Fruit fly (Drosophila melanogaster): ENCODE data around the gene SmydA-3.

The SmydA-3 gene

DNA sequence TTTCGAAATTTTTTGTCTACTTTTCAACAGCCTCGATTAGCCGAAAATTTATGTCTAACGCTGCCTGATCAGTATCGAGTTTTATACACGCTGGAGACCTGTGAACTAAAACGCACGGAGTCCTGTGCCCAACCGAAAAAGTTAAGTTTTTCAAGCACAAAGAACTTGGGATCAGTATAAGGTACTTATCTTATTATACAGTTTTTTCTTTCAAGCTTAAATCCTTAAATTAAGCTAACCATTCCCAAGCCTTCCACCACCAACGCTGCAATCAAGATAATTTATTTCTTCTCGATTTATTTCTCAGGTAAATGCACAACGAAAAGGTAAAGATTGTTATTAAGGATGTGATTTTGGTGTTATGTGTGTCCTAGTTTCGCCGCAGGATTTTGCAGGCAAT is 3.0 kb upstream of the SmydA-3 start, which contains the start of gene Porin2:
TSS of gene Porin2 (minus strand) at position 101 of the 400 bp plus-strand sequence.
- no peak for TF ChIP-seq CoRest (tag; optimal IDR thresholded peaks at IDR 0.05)
- TF ChIP-seq hb (GFP tag; IDR thresholded peaks at IDR 0.05; ENCODE audit: partially characterized antibody): no peak
- TF ChIP-seq CG7745 (tag; optimal IDR thresholded peaks at IDR 0.05): no peak

DNA sequence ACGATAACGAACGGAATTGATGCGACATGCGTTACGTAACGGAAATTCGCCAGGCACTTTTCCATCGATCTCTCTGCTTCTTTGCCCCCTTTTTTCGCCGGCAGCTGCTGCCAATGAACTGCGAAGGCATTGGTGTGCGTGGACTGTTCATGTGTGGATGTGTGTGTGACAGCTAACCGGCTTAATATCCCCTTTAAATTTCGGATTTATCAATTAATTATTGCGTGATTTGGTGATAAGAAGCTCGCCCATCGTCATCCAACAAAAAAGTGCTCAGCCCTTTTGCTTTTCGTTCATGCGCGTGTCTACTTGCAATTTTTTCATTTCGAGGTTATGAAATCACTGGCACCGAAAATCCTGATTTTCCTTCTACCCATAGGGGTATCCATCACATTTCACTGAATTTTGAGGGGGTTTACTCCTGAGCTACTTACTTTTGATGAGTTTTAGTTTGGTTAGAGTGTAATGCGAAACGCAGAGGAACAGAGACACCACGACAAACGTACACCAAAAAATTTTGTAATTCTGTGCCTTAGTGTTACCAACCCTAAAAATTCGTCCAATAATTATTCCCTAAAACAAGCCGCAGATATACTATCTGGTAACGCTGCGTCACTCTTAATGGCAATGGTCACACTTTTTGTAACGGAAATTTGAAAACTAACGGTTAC is 514 bp downstream of the SmydA-3 start, which contains the start of gene porin:
TSS of gene porin (minus strand) at position 529 of the 671 bp plus-strand sequence.
- TF ChIP-seq CG10979 (tag; optimal IDR thresholded peaks at IDR 0.05): peak; percentile 9
- peak; percentile 15 for TF ChIP-seq Meics (GFP tag; optimal IDR thresholded peaks at IDR 0.05)
- TF ChIP-seq MESR4 (GFP tag; optimal IDR thresholded peaks at IDR 0.05): peak; percentile 94
- TF ChIP-seq grn (GFP tag; optimal IDR thresholded peaks at IDR 0.05): peak; percentile 30
- no peak for TF ChIP-seq gt (GFP tag; IDR thresholded peaks at IDR 0.05)
- peak; percentile 62 for TF ChIP-seq Hmr (GFP tag; optimal IDR thresholded peaks at IDR 0.05)
- TF ChIP-seq CG12391 (tag; optimal IDR thresholded peaks at IDR 0.05): peak; percentile 34
- TF ChIP-seq mld (GFP tag; IDR thresholded peaks at IDR 0.05; ENCODE audit: partially characterized antibody): no peak; the same call in 2 of the 3 replicates
- peak; percentile 1 for TF ChIP-seq gsb-n (tag; optimal IDR thresholded peaks at IDR 0.05)
- TF ChIP-seq CG18599 (GFP tag; optimal IDR thresholded peaks at IDR 0.05): peak; percentile 1
- TF ChIP-seq PHDP (tag; optimal IDR thresholded peaks at IDR 0.05): no peak
- TF ChIP-seq peb (GFP tag; IDR thresholded peaks at IDR 0.05): no peak
- peak; percentile 12; the same call in 1 of the 3 replicates for TF ChIP-seq knrl (GFP tag; IDR thresholded peaks at IDR 0.05; ENCODE audit: partially characterized antibody)
- TF ChIP-seq z (GFP tag; IDR thresholded peaks at IDR 0.05): 0 out of 3 replicates have a peak, but pooled peaks have one; percentile 25
- TF ChIP-seq ap (GFP tag; IDR thresholded peaks at IDR 0.05): no peak
- peak; percentile 27 for TF ChIP-seq salm (tag; optimal IDR thresholded peaks at IDR 0.05)
- no peak for TF ChIP-seq CG6813 (GFP tag; optimal IDR thresholded peaks at IDR 0.05)
- TF ChIP-seq inv (GFP tag; IDR thresholded peaks at IDR 0.05; ENCODE audit: partially characterized antibody): 0 out of 2 replicates have a peak, but pooled peaks have one; percentile 11
- no peak for TF ChIP-seq ken (GFP tag; IDR thresholded peaks at IDR 0.05)
- 0 out of 2 replicates have a peak, but pooled peaks have one; percentile 17 for TF ChIP-seq Scr (GFP tag; IDR thresholded peaks at IDR 0.05; ENCODE audit: partially characterized antibody)
- TF ChIP-seq CG8924 (tag; optimal IDR thresholded peaks at IDR 0.05): peak; percentile 31
- TF ChIP-seq CG17385 (GFP tag; optimal IDR thresholded peaks at IDR 0.05): peak; percentile 77
- TF ChIP-seq aop (GFP tag; IDR thresholded peaks at IDR 0.05): no peak
- TF ChIP-seq CG11504 (tag; optimal IDR thresholded peaks at IDR 0.05): peak; percentile 38
- peak; percentile 19 for TF ChIP-seq Spps (tag; optimal IDR thresholded peaks at IDR 0.05)
- TF ChIP-seq Hr78 (GFP tag; optimal IDR thresholded peaks at IDR 0.05): peak in 1 of 2 experiments; percentile 5
- peak; percentile 1 for TF ChIP-seq D19A (tag; optimal IDR thresholded peaks at IDR 0.05)
- peak; percentile 64 for TF ChIP-seq CG10267 (tag; optimal IDR thresholded peaks at IDR 0.05)
- peak; percentile 15 for TF ChIP-seq NK7.1 (GFP tag; optimal IDR thresholded peaks at IDR 0.05)
- TF ChIP-seq CG4730 (GFP tag; IDR thresholded peaks at IDR 0.05): no peak
- no peak for TF ChIP-seq CG11560 (tag; IDR thresholded peaks at IDR 0.05)
- peak; percentile 46 for TF ChIP-seq BEAF-32 (GFP tag; optimal IDR thresholded peaks at IDR 0.05)
- TF ChIP-seq CG34422 (GFP tag; IDR thresholded peaks at IDR 0.05): peak; percentile 67; the same call in 1 of the 3 replicates
- TF ChIP-seq CG2199 (GFP tag; IDR thresholded peaks at IDR 0.05): no peak
- peak; percentile 10 for TF ChIP-seq CG12299 (tag; optimal IDR thresholded peaks at IDR 0.05)
- peak; percentile 87 for TF ChIP-seq trem (tag; optimal IDR thresholded peaks at IDR 0.05)
- no peak for TF ChIP-seq bab2 (GFP tag; optimal IDR thresholded peaks at IDR 0.05)
- peak; percentile 30 for TF ChIP-seq CG10431 (GFP tag; optimal IDR thresholded peaks at IDR 0.05)
- TF ChIP-seq CG4617 (GFP tag; optimal IDR thresholded peaks at IDR 0.05; ENCODE audit: borderline replicate concordance): peak; percentile 83
- TF ChIP-seq CG9437 (GFP tag; optimal IDR thresholded peaks at IDR 0.05): peak; percentile 83
- TF ChIP-seq CG6854 (GFP tag; optimal IDR thresholded peaks at IDR 0.05): peak; percentile 10
- TF ChIP-seq CG10462 (GFP tag; optimal IDR thresholded peaks at IDR 0.05): no peak
- TF ChIP-seq stwl (tag; optimal IDR thresholded peaks at IDR 0.05): peak; percentile 79

All from whole organism, embryonic.